Fruit fly (Drosophila melanogaster) whole organism, embryonic: ENCODE results near the gene hob.

ENCODE experiments used
- Atf6 ChIP-seq: fragments of 200-800 bp; sonication (Bioruptor generic); IDR thresholded peaks from 2 replicates; pipeline ENCODE4 v1.3.6; 2022; ENCODE audit warnings: missing biosample characterization, missing genetic modification characterization
- C15 ChIP-seq: fragments of 200-800 bp; sonication (Bioruptor generic); IDR thresholded peaks from 3 replicates; pipeline ENCODE4 v1.3.6; 2022; ENCODE audit warnings: missing biosample characterization, missing genetic modification characterization
- CG10147 ChIP-seq: fragments of 200-800 bp; sonication (Bioruptor generic); optimal IDR thresholded peaks from 2 replicates; lab custom pipeline; 2019; ENCODE audit warnings: missing biosample characterization, mild to moderate bottlenecking, missing genetic modification characterization, moderate library complexity
- CG11093 ChIP-seq: fragments of 200-800 bp; sonication (Bioruptor generic); IDR thresholded peaks from 3 replicates; pipeline ENCODE4 v1.3.6; 2022; ENCODE audit warnings: missing biosample characterization, missing genetic modification characterization
- CG11560 ChIP-seq: fragments of 200-800 bp; sonication (Bioruptor generic); IDR thresholded peaks from 3 replicates; pipeline ENCODE4 v1.3.6; 2022; ENCODE audit warnings: missing biosample characterization, missing genetic modification characterization
- CG12299 ChIP-seq: fragments of 200-800 bp; sonication (Bioruptor generic); optimal IDR thresholded peaks from 2 replicates; lab custom pipeline; 2018; ENCODE audit warnings: missing biosample characterization, mild to moderate bottlenecking, missing genetic modification characterization
- CG15269 ChIP-seq: fragments of 200-800 bp; sonication (Bioruptor generic); optimal IDR thresholded peaks from 2 replicates; lab custom pipeline; 2018; ENCODE audit warnings: missing biosample characterization, mild to moderate bottlenecking, missing genetic modification characterization, moderate library complexity
- CG1529 ChIP-seq: fragments of 200-800 bp; sonication (Bioruptor generic); optimal IDR thresholded peaks from 3 replicates; lab custom pipeline; 2018; ENCODE audit warnings: missing biosample characterization, missing genetic modification characterization
- CG15514 ChIP-seq: fragments of 200-800 bp; sonication (Bioruptor generic); optimal IDR thresholded peaks from 3 replicates; lab custom pipeline; 2017; ENCODE audit warnings: missing biosample characterization, missing genetic modification characterization, mild to moderate bottlenecking, moderate library complexity, missing genetic modification reagents
- CG15601 ChIP-seq: fragments of 200-800 bp; sonication (Bioruptor generic); optimal IDR thresholded peaks from 3 replicates; lab custom pipeline; 2019; ENCODE audit warnings: missing biosample characterization, mild to moderate bottlenecking, missing genetic modification characterization, moderate library complexity
- CG2129 ChIP-seq: fragments of 200-800 bp; sonication (Bioruptor generic); IDR thresholded peaks from 2 replicates; pipeline ENCODE4 v1.3.6; 2022; ENCODE audit warnings: missing biosample characterization, missing genetic modification characterization; ENCODE audit not compliant: partially characterized antibody
- CG2712 ChIP-seq: fragments of 200-800 bp; optimal IDR thresholded peaks from 3 replicates; lab custom pipeline; 2019; ENCODE audit warnings: missing biosample characterization, mild to moderate bottlenecking, missing genetic modification characterization, moderate library complexity
- CG2889 ChIP-seq: fragments of 200-800 bp; sonication (Bioruptor generic); IDR thresholded peaks from 3 replicates; pipeline ENCODE4 v1.3.6; 2022; ENCODE audit warnings: missing biosample characterization, missing genetic modification characterization
- CG33557 ChIP-seq: fragments of 200-800 bp; sonication (Bioruptor generic); optimal IDR thresholded peaks from 2 replicates; lab custom pipeline; 2019; ENCODE audit warnings: missing biosample characterization, mild to moderate bottlenecking, missing genetic modification characterization, moderate library complexity
- CG4820 ChIP-seq: fragments of 200-800 bp; sonication (Bioruptor generic); optimal IDR thresholded peaks from 3 replicates; lab custom pipeline; 2016; ENCODE audit warnings: missing biosample characterization, missing genetic modification characterization
- CG4854 ChIP-seq: fragments of 200-800 bp; sonication (Bioruptor generic); optimal IDR thresholded peaks from 2 replicates; lab custom pipeline; 2016; ENCODE audit warnings: missing biosample characterization, missing genetic modification characterization, inconsistent platforms
- CG7839 ChIP-seq: fragments of 200-800 bp; sonication (Bioruptor generic); optimal IDR thresholded peaks from 3 replicates; lab custom pipeline; 2018; ENCODE audit warnings: missing biosample characterization, mild to moderate bottlenecking, missing genetic modification characterization, moderate library complexity
- CG9437 ChIP-seq: fragments of 200-800 bp; sonication (Bioruptor generic); optimal IDR thresholded peaks from 2 replicates; lab custom pipeline; 2018; ENCODE audit warnings: missing biosample characterization, mild to moderate bottlenecking, missing genetic modification characterization
- CG9932 ChIP-seq: fragments of 200-800 bp; sonication (Bioruptor generic); IDR thresholded peaks from 2 replicates; pipeline ENCODE4 v1.3.6; 2022; ENCODE audit warnings: missing biosample characterization, missing genetic modification characterization
- CkIIα-i1 ChIP-seq: fragments of 200-800 bp; sonication (Bioruptor generic); IDR thresholded peaks from 2 replicates; pipeline ENCODE4 v1.3.6; 2022; ENCODE audit warnings: missing biosample characterization, missing genetic modification characterization
- Dek ChIP-seq: fragments of 200-800 bp; sonication (Bioruptor generic); optimal IDR thresholded peaks from 3 replicates; lab custom pipeline; 2019; ENCODE audit warnings: missing biosample characterization, mild to moderate bottlenecking, missing genetic modification characterization, moderate library complexity
- Dip3 ChIP-seq: fragments of 200-800 bp; sonication (Bioruptor generic); optimal IDR thresholded peaks from 3 replicates; lab custom pipeline; 2016; ENCODE audit warnings: missing biosample characterization, missing genetic modification characterization
- H15 ChIP-seq: fragments of 200-800 bp; sonication (Bioruptor generic); IDR thresholded peaks from 3 replicates; pipeline ENCODE4 v1.3.6; 2022; ENCODE audit warnings: missing biosample characterization, missing genetic modification characterization
- Hey ChIP-seq: fragments of 200-800 bp; sonication (Bioruptor generic); optimal IDR thresholded peaks from 3 replicates; lab custom pipeline; 2018; ENCODE audit warnings: missing biosample characterization, mild to moderate bottlenecking, missing genetic modification characterization
- Kr ChIP-seq: fragments of 200-800 bp; sonication (Bioruptor generic); optimal IDR thresholded peaks from 2 replicates; lab custom pipeline; 2017; ENCODE audit warnings: missing biosample characterization, mild to moderate bottlenecking, missing genetic modification characterization
- Mad ChIP-seq: fragments of 200-800 bp; sonication (Bioruptor generic); optimal IDR thresholded peaks from 2 replicates; lab custom pipeline; 2016; ENCODE audit warnings: missing biosample characterization, missing genetic modification characterization
- Max ChIP-seq: fragments of 200-800 bp; sonication (Bioruptor generic); optimal IDR thresholded peaks from 2 replicates; lab custom pipeline; 2016; ENCODE audit warnings: missing biosample characterization, mild to moderate bottlenecking, missing genetic modification characterization
- Nf-YB ChIP-seq: fragments of 200-800 bp; sonication (Bioruptor generic); optimal IDR thresholded peaks from 3 replicates; lab custom pipeline; 2019; ENCODE audit warnings: missing biosample characterization, mild to moderate bottlenecking, missing genetic modification characterization, moderate library complexity
- Poxn ChIP-seq: fragments of 200-800 bp; sonication (Bioruptor generic); IDR thresholded peaks from 2 replicates; pipeline ENCODE4 v1.3.6; 2022; ENCODE audit warnings: missing biosample characterization, missing genetic modification characterization
- Side ChIP-seq: fragments of 200-800 bp; sonication (Bioruptor generic); optimal IDR thresholded peaks from 2 replicates; lab custom pipeline; 2016; ENCODE audit warnings: missing biosample characterization, missing genetic modification characterization
- Sox102F ChIP-seq: fragments of 200-800 bp; sonication (Bioruptor generic); optimal IDR thresholded peaks from 2 replicates; lab custom pipeline; 2018; ENCODE audit warnings: missing biosample characterization, mild to moderate bottlenecking, missing genetic modification characterization, moderate library complexity
- Ssrp ChIP-seq: fragments of 200-800 bp; sonication (Bioruptor generic); optimal IDR thresholded peaks from 2 replicates; lab custom pipeline; 2018; ENCODE audit warnings: missing biosample characterization, mild to moderate bottlenecking, missing genetic modification characterization, moderate library complexity
- Xrp1 ChIP-seq: fragments of 200-800 bp; sonication (Bioruptor generic); IDR thresholded peaks from 2 replicates; pipeline ENCODE4 v1.3.6; 2022; ENCODE audit warnings: missing biosample characterization, missing genetic modification characterization
- br ChIP-seq: fragments of >200 bp; optimal IDR thresholded peaks from 2 replicates; lab custom pipeline; 2017
- fru ChIP-seq: fragments of >200 bp; optimal IDR thresholded peaks from 2 replicates; lab custom pipeline; 2017
- gcm ChIP-seq: fragments of 200-800 bp; sonication (Bioruptor generic); optimal IDR thresholded peaks from 2 replicates; lab custom pipeline; 2019; ENCODE audit warnings: missing biosample characterization, mild to moderate bottlenecking, missing genetic modification characterization, moderate library complexity
- gem ChIP-seq: fragments of 200-800 bp; sonication (Bioruptor generic); optimal IDR thresholded peaks from 2 replicates; lab custom pipeline; 2019; ENCODE audit warnings: missing biosample characterization, mild to moderate bottlenecking, missing genetic modification characterization, moderate library complexity
- gt ChIP-seq: fragments of 200-800 bp; sonication (Bioruptor generic); IDR thresholded peaks from 2 replicates; pipeline ENCODE4 v1.3.6; 2022; ENCODE audit warnings: missing biosample characterization, missing genetic modification characterization
- kay ChIP-seq: fragments of 200-800 bp; sonication (Bioruptor generic); optimal IDR thresholded peaks from 2 replicates; lab custom pipeline; 2016; ENCODE audit warnings: missing biosample characterization, missing genetic modification characterization
- knrl ChIP-seq: fragments of 200-800 bp; sonication (Bioruptor generic); IDR thresholded peaks from 3 replicates; pipeline ENCODE4 v1.3.6; 2022; ENCODE audit warnings: missing biosample characterization, missing genetic modification characterization; ENCODE audit not compliant: partially characterized antibody
- nau ChIP-seq: fragments of 200-800 bp; sonication (Bioruptor generic); optimal IDR thresholded peaks from 3 replicates; lab custom pipeline; 2017; ENCODE audit warnings: missing biosample characterization, mild to moderate bottlenecking, missing genetic modification characterization, missing genetic modification reagents
- oc ChIP-seq: fragments of 200-800 bp; sonication (Bioruptor generic); optimal IDR thresholded peaks from 2 replicates; lab custom pipeline; 2018; ENCODE audit warnings: missing biosample characterization, mild to moderate bottlenecking, missing genetic modification characterization, moderate library complexity
- pan ChIP-seq, 4 experiments: fragments of >200 bp in 3 of 4; fragments of 200-800 bp in 1 of 4; sonication (Bioruptor generic) in 1 of 4; optimal IDR thresholded peaks in 3 of 4; IDR thresholded peaks in 1 of 4; 2 replicates each; pipeline versions ENCODE4 v1.3.6 to Lab custom; 2017 to 2022; ENCODE audit warnings: missing biosample characterization in 2 of 4, missing genetic modification characterization in 2 of 4, mixed read lengths in 1 of 4
- pfk ChIP-seq: fragments of 200-800 bp; sonication (Bioruptor generic); optimal IDR thresholded peaks from 2 replicates; lab custom pipeline; 2018; ENCODE audit warnings: missing biosample characterization, mild to moderate bottlenecking, missing genetic modification characterization, moderate library complexity
- phol ChIP-seq: fragments of 200-800 bp; sonication (Bioruptor generic); optimal IDR thresholded peaks from 3 replicates; lab custom pipeline; 2018; ENCODE audit warnings: missing biosample characterization, mild to moderate bottlenecking, missing genetic modification characterization, moderate library complexity
- schlank ChIP-seq: fragments of 200-800 bp; sonication (Bioruptor generic); optimal IDR thresholded peaks from 2 replicates; lab custom pipeline; 2018; ENCODE audit warnings: missing biosample characterization, mild to moderate bottlenecking, missing genetic modification characterization
- sisA ChIP-seq: fragments of 200-800 bp; sonication (Bioruptor generic); IDR thresholded peaks from 2 replicates; pipeline ENCODE4 v1.3.6; 2022; ENCODE audit warnings: missing biosample characterization, missing genetic modification characterization
- ttk ChIP-seq: fragments of 200-800 bp; sonication (Bioruptor generic); IDR thresholded peaks from 2 replicates; pipeline ENCODE4 v2.1.2; 2022; ENCODE audit warnings: missing biosample characterization, missing genetic modification characterization
- vvl ChIP-seq: fragments of 200-800 bp; sonication (Bioruptor generic); IDR thresholded peaks from 2 replicates; pipeline ENCODE4 v1.3.6; 2022; ENCODE audit warnings: missing biosample characterization, missing genetic modification characterization
- wor ChIP-seq: fragments of 200-800 bp; sonication (Bioruptor generic); IDR thresholded peaks from 2 replicates; pipeline ENCODE4 v1.3.6; 2022; ENCODE audit warnings: missing biosample characterization, missing genetic modification characterization
- zf30C ChIP-seq: fragments of 200-800 bp; sonication (Bioruptor generic); optimal IDR thresholded peaks from 3 replicates; lab custom pipeline; 2018; ENCODE audit warnings: missing biosample characterization, mild to moderate bottlenecking, missing genetic modification characterization

The hob gene

DNA sequence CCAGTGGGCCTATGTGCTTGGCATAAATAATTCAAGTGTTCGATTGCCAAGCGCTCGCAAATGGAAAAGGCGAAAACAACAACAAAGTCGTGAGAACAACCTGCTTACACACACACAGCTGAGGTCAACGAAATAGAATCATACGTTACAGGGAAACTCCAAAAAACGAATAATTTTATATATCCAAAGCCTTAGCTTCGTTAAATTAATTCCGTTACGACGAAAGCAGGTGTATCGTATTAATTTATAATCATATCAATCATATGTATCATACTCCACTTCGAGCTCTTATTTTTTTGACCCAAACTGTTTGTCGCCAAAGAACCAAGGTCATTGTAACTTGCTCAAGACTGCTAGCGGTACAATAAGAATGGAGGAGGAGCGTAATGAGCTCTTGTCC is 39.2 kb downstream of the hob start (continued):
- TF ChIP-seq Nf-YB (peak; percentile 69), gt (0 out of 2 replicates have a peak, but pooled peaks have one; percentile 38), Dip3 (GFP tag; lab: Kevin White, UChicago) (peak; percentile 77), Ssrp (peak; percentile 75), oc (tag; lab: Kevin White, UChicago) (no peak), CkIIα-i1 (GFP tag; lab: Robert Waterston, UW) (no peak), CG7839 (tag; lab: Kevin White, UChicago) (peak; percentile 92), CG9437 (peak; percentile 63), schlank (tag; lab: Kevin White, UChicago) (peak; percentile 68), CG12299 (tag; lab: Kevin White, UChicago) (peak; percentile 66), CG1529 (peak; percentile 62), Poxn (GFP tag; lab: Robert Waterston, UW) (peak; percentile 68), kay (GFP tag; lab: Kevin White, UChicago) (peak; percentile 74), Sox102F (GFP tag; lab: Kevin White, UChicago) (peak; percentile 86), sisA (GFP tag; lab: Robert Waterston, UW) (peak; percentile 84), CG15514 (peak; percentile 82), Mad (GFP tag; lab: Kevin White, UChicago) (peak; percentile 65), gem (tag; lab: Kevin White, UChicago) (peak; percentile 93), CG2889 (GFP tag; lab: Robert Waterston, UW) (peak; percentile 48; the same call in 1 of the 3 replicates), gcm (GFP tag; lab: Kevin White, UChicago) (no peak), CG4820 (peak; percentile 87), phol (tag; lab: Kevin White, UChicago) (peak; percentile 87), Side (GFP tag; lab: Kevin White, UChicago) (peak; percentile 86), Dek (peak; percentile 80), CG2129 (GFP tag; lab: Robert Waterston, UW) (no peak), vvl (GFP tag; lab: Robert Waterston, UW) (peak; percentile 94), CG10147 (GFP tag; lab: Kevin White, UChicago) (no peak), Kr (GFP tag; lab: Kevin White, UChicago) (no peak), CG11093 (GFP tag; lab: Robert Waterston, UW) (peak; percentile 86), wor (peak; percentile 58), CG4854 (GFP tag; lab: Kevin White, UChicago) (peak; percentile 85), Xrp1 (GFP tag; lab: Robert Waterston, UW) (peak; percentile 96), br (lab: Kevin White, UChicago) (no peak), CG33557 (peak; percentile 62), pfk (GFP tag; lab: Kevin White, UChicago) (no peak), CG15601 (no peak), CG11560 (tag; lab: Robert Waterston, UW) (peak; percentile 70; the same call in 2 of the 3 replicates), ttk (peak; percentile 75), CG9932 (GFP tag; lab: Robert Waterston, UW) (peak; percentile 70), Max (peak; percentile 85), Atf6 (GFP tag; lab: Robert Waterston, UW) (peak; percentile 90), H15 (GFP tag; lab: Robert Waterston, UW) (peak; percentile 89), zf30C (GFP tag; lab: Kevin White, UChicago) (no peak), C15 (peak; percentile 81; the same call in 2 of the 3 replicates), Hey (tag; lab: Kevin White, UChicago) (no peak), CG2712 (peak; percentile 92), fru (lab: Kevin White, UChicago) (no peak), knrl (no peak), pan (optimal IDR thresholded peaks at IDR 0.05; lab: Kevin White, UChicago) (no peak), pan (GFP tag; optimal IDR thresholded peaks at IDR 0.05 in 1 of 2, IDR thresholded peaks at IDR 0.05 in 1 of 2) (peak in 1 of 2 experiments; percentile 92), nau (GFP tag; lab: Kevin White, UChicago) (no peak), CG15269 (tag; lab: Kevin White, UChicago) (peak; percentile 91)
